Fruit fly (Drosophila melanogaster) whole organism, embryonic: ENCODE data around the gene Cys.

Source experiments
- Atf-2 ChIP-seq: fragments of 200-800 bp; sonication (Bioruptor generic); optimal IDR thresholded peaks from 2 replicates; lab custom pipeline; 2016; ENCODE audit warnings: missing biosample characterization, missing genetic modification characterization
- Bdp1 ChIP-seq: fragments of 200-800 bp; sonication (Bioruptor generic); optimal IDR thresholded peaks from 3 replicates; lab custom pipeline; 2016; ENCODE audit warnings: missing biosample characterization, missing genetic modification characterization
- CG10267 ChIP-seq: fragments of 200-800 bp; sonication (Bioruptor generic); optimal IDR thresholded peaks from 2 replicates; lab custom pipeline; 2018; ENCODE audit warnings: missing biosample characterization, mild to moderate bottlenecking, missing genetic modification characterization, moderate library complexity
- CG10543 ChIP-seq: fragments of 200-800 bp; sonication (Bioruptor generic); optimal IDR thresholded peaks from 3 replicates; lab custom pipeline; 2017; ENCODE audit warnings: missing biosample characterization, mild to moderate bottlenecking, missing genetic modification characterization, moderate library complexity
- CG10565 ChIP-seq: fragments of 200-800 bp; sonication (Bioruptor generic); optimal IDR thresholded peaks from 3 replicates; lab custom pipeline; 2016; ENCODE audit warnings: missing biosample characterization, mild to moderate bottlenecking, missing genetic modification characterization
- CG11504 ChIP-seq: fragments of 200-800 bp; sonication (Bioruptor generic); optimal IDR thresholded peaks from 3 replicates; lab custom pipeline; 2019; ENCODE audit warnings: missing biosample characterization, mild to moderate bottlenecking, missing genetic modification characterization, moderate library complexity
- CG12219 ChIP-seq: fragments of 200-800 bp; sonication (Bioruptor generic); optimal IDR thresholded peaks from 3 replicates; lab custom pipeline; 2018; ENCODE audit warnings: missing biosample characterization, mild to moderate bottlenecking, missing genetic modification characterization
- CG13123 ChIP-seq: fragments of 200-800 bp; sonication (Bioruptor generic); optimal IDR thresholded peaks from 2 replicates; lab custom pipeline; 2016; ENCODE audit warnings: missing biosample characterization, missing genetic modification characterization
- CG13775 ChIP-seq: fragments of 200-800 bp; sonication (Bioruptor generic); optimal IDR thresholded peaks from 3 replicates; lab custom pipeline; 2017; ENCODE audit warnings: missing biosample characterization, mild to moderate bottlenecking, missing genetic modification characterization
- CG13894 ChIP-seq: fragments of 200-800 bp; sonication (Bioruptor generic); optimal IDR thresholded peaks from 3 replicates; lab custom pipeline; 2018; ENCODE audit warnings: missing biosample characterization, mild to moderate bottlenecking, missing genetic modification characterization, moderate library complexity
- CG15269 ChIP-seq: fragments of 200-800 bp; sonication (Bioruptor generic); optimal IDR thresholded peaks from 2 replicates; lab custom pipeline; 2018; ENCODE audit warnings: missing biosample characterization, mild to moderate bottlenecking, missing genetic modification characterization, moderate library complexity
- CG17359 ChIP-seq: fragments of 200-800 bp; sonication (Bioruptor generic); optimal IDR thresholded peaks from 3 replicates; lab custom pipeline; 2018; ENCODE audit warnings: missing biosample characterization, mild to moderate bottlenecking, missing genetic modification characterization, moderate library complexity
- CG2678 ChIP-seq: fragments of 200-800 bp; sonication (Bioruptor generic); optimal IDR thresholded peaks from 3 replicates; lab custom pipeline; 2019; ENCODE audit warnings: missing biosample characterization, mild to moderate bottlenecking, missing genetic modification characterization, moderate library complexity
- CG32772 ChIP-seq: fragments of 200-800 bp; sonication (Bioruptor generic); IDR thresholded peaks from 2 replicates; pipeline ENCODE4 v1.3.6; 2022; ENCODE audit warnings: missing biosample characterization, missing genetic modification characterization
- CG4328 ChIP-seq: fragments of 200-800 bp; sonication (Bioruptor generic); optimal IDR thresholded peaks from 3 replicates; lab custom pipeline; 2017; ENCODE audit warnings: missing biosample characterization, missing genetic modification reagents, missing genetic modification characterization
- CG7745 ChIP-seq: fragments of 200-800 bp; sonication (Bioruptor generic); optimal IDR thresholded peaks from 2 replicates; lab custom pipeline; 2018; ENCODE audit warnings: missing biosample characterization, mild to moderate bottlenecking, missing genetic modification characterization, moderate library complexity
- CG9727 ChIP-seq: fragments of 200-800 bp; sonication (Bioruptor generic); optimal IDR thresholded peaks from 3 replicates; lab custom pipeline; 2017; ENCODE audit warnings: missing biosample characterization, mild to moderate bottlenecking, missing genetic modification characterization
- Chrac-16 ChIP-seq: fragments of 200-800 bp; sonication (Bioruptor generic); optimal IDR thresholded peaks from 3 replicates; lab custom pipeline; 2016; ENCODE audit warnings: missing biosample characterization, missing genetic modification characterization
- Dll ChIP-seq: fragments of 200-800 bp; sonication (Bioruptor generic); IDR thresholded peaks from 4 replicates; pipeline ENCODE4 v1.3.6; 2022; ENCODE audit warnings: missing biosample characterization, missing genetic modification characterization; ENCODE audit not compliant: partially characterized antibody
- Fer1 ChIP-seq: fragments of 200-800 bp; sonication (Bioruptor generic); optimal IDR thresholded peaks from 2 replicates; lab custom pipeline; 2017; ENCODE audit warnings: missing biosample characterization, mild to moderate bottlenecking, missing genetic modification characterization
- Hmx ChIP-seq: fragments of 200-800 bp; sonication (Bioruptor generic); optimal IDR thresholded peaks from 2 replicates; lab custom pipeline; 2016; ENCODE audit warnings: missing biosample characterization, missing genetic modification characterization
- Hr51 ChIP-seq, 2 experiments: fragments of 200-800 bp; sonication (Bioruptor generic); optimal IDR thresholded peaks; 2 replicates in 1 of 2; 3 replicates in 1 of 2; lab custom pipeline; 2016 to 2018; ENCODE audit warnings: missing biosample characterization in 2 of 2, missing genetic modification characterization in 2 of 2, mild to moderate bottlenecking in 1 of 2, moderate library complexity in 1 of 2
- Med ChIP-seq: fragments of 200-800 bp; sonication (Bioruptor generic); peaks from one replicate; lab custom pipeline; 2016; ENCODE audit warnings: missing biosample characterization, missing genetic modification characterization, mild to moderate bottlenecking, inconsistent platforms, moderate library complexity
- Myb ChIP-seq: fragments of 200-800 bp; sonication (Bioruptor generic); optimal IDR thresholded peaks from 2 replicates; lab custom pipeline; 2016; ENCODE audit warnings: missing biosample characterization, missing genetic modification characterization
- PHDP ChIP-seq: fragments of 200-800 bp; sonication (Bioruptor generic); optimal IDR thresholded peaks from 3 replicates; lab custom pipeline; 2018; ENCODE audit warnings: missing biosample characterization, mild to moderate bottlenecking, missing genetic modification characterization, moderate library complexity
- Scr ChIP-seq: fragments of 200-800 bp; sonication (Bioruptor generic); IDR thresholded peaks from 2 replicates; pipeline ENCODE4 v1.3.6; 2022; ENCODE audit warnings: missing biosample characterization, missing genetic modification characterization; ENCODE audit not compliant: partially characterized antibody
- Usf ChIP-seq: fragments of 200-800 bp; sonication (Bioruptor generic); optimal IDR thresholded peaks from 2 replicates; lab custom pipeline; 2017; ENCODE audit warnings: missing genotype, missing biosample characterization, missing genetic modification characterization
- ap ChIP-seq: fragments of 200-800 bp; sonication (Bioruptor generic); IDR thresholded peaks from 2 replicates; pipeline ENCODE4 v1.3.6; 2022; ENCODE audit warnings: missing biosample characterization, missing genetic modification characterization
- ara ChIP-seq: fragments of 200-800 bp; sonication (Bioruptor generic); IDR thresholded peaks from 2 replicates; pipeline ENCODE4 v1.3.6; 2022; ENCODE audit warnings: missing biosample characterization, missing genetic modification characterization
- ato ChIP-seq: fragments of 200-800 bp; sonication (Bioruptor generic); IDR thresholded peaks from 2 replicates; pipeline ENCODE4 v1.3.6; 2022; ENCODE audit warnings: missing biosample characterization, missing genetic modification characterization; ENCODE audit not compliant: partially characterized antibody
- bbx ChIP-seq: fragments of 200-800 bp; sonication (Bioruptor generic); IDR thresholded peaks from 2 replicates; pipeline ENCODE4 v1.3.6; 2022; ENCODE audit warnings: missing biosample characterization, missing genetic modification characterization; ENCODE audit not compliant: partially characterized antibody
- bigmax ChIP-seq: fragments of 200-800 bp; sonication (Bioruptor generic); optimal IDR thresholded peaks from 2 replicates; lab custom pipeline; 2018; ENCODE audit warnings: missing biosample characterization, mild to moderate bottlenecking, missing genetic modification characterization
- caup ChIP-seq: fragments of 200-800 bp; sonication (Bioruptor generic); optimal IDR thresholded peaks from 3 replicates; lab custom pipeline; 2017; ENCODE audit warnings: missing biosample characterization, mild to moderate bottlenecking, missing genetic modification characterization, moderate library complexity; ENCODE audit not compliant: severe bottlenecking
- crc ChIP-seq: fragments of 200-800 bp; sonication (Bioruptor generic); optimal IDR thresholded peaks from 2 replicates; lab custom pipeline; 2016; ENCODE audit warnings: missing biosample characterization, missing genetic modification characterization
- fu2 ChIP-seq: fragments of 200-800 bp; sonication (Bioruptor generic); optimal IDR thresholded peaks from 2 replicates; lab custom pipeline; 2016; ENCODE audit warnings: missing biosample characterization, missing genetic modification characterization
- gfzf ChIP-seq: fragments of 200-800 bp; sonication (Bioruptor generic); optimal IDR thresholded peaks from 2 replicates; lab custom pipeline; 2016; ENCODE audit warnings: missing biosample characterization, mild to moderate bottlenecking, missing genetic modification characterization, moderate library complexity
- gsb ChIP-seq: fragments of 200-800 bp; sonication (Bioruptor generic); IDR thresholded peaks from 2 replicates; pipeline ENCODE4 v1.3.6; 2022; ENCODE audit warnings: missing biosample characterization, missing genetic modification characterization
- hb ChIP-seq: fragments of 200-800 bp; sonication (Bioruptor generic); IDR thresholded peaks from 3 replicates; pipeline ENCODE4 v1.3.6; 2022; ENCODE audit warnings: missing biosample characterization, missing genetic modification characterization; ENCODE audit not compliant: partially characterized antibody
- ken ChIP-seq: fragments of 200-800 bp; sonication (Bioruptor generic); IDR thresholded peaks from 3 replicates; pipeline ENCODE4 v1.3.6; 2022; ENCODE audit warnings: missing biosample characterization, missing genetic modification characterization
- lab ChIP-seq: fragments of 200-800 bp; sonication (Bioruptor generic); optimal IDR thresholded peaks from 3 replicates; lab custom pipeline; 2017; ENCODE audit warnings: missing biosample characterization, missing genetic modification characterization, mild to moderate bottlenecking, moderate library complexity, missing genetic modification reagents
- lov ChIP-seq, 2 experiments: fragments of 200-800 bp in 1 of 2; fragments of >200 bp in 1 of 2; sonication (Bioruptor generic) in 1 of 2; IDR thresholded peaks in 1 of 2; optimal IDR thresholded peaks in 1 of 2; 2 replicates in 1 of 2; 3 replicates in 1 of 2; pipeline versions ENCODE4 v1.3.6 to Lab custom; 2017 to 2022; ENCODE audit warnings: missing biosample characterization in 1 of 2, missing genetic modification characterization in 1 of 2
- nerfin-2 ChIP-seq: fragments of 200-800 bp; sonication (Bioruptor generic); IDR thresholded peaks from 2 replicates; pipeline ENCODE4 v1.3.6; 2022; ENCODE audit warnings: missing biosample characterization, missing genetic modification characterization; ENCODE audit not compliant: partially characterized antibody
- nom ChIP-seq: fragments of 200-800 bp; sonication (Bioruptor generic); optimal IDR thresholded peaks from 2 replicates; lab custom pipeline; 2017; ENCODE audit warnings: missing biosample characterization, missing genetic modification characterization, mild to moderate bottlenecking, moderate library complexity, missing genetic modification reagents
- org-1 ChIP-seq: fragments of 200-800 bp; sonication (Bioruptor generic); optimal IDR thresholded peaks from 2 replicates; lab custom pipeline; 2017; ENCODE audit warnings: missing biosample characterization, missing genetic modification characterization
- peb ChIP-seq: fragments of 200-800 bp; sonication (Bioruptor generic); IDR thresholded peaks from 2 replicates; pipeline ENCODE4 v1.3.6; 2022; ENCODE audit warnings: missing biosample characterization, missing genetic modification characterization
- pho ChIP-seq: fragments of 200-800 bp; sonication (Bioruptor generic); optimal IDR thresholded peaks from 2 replicates; lab custom pipeline; 2016; ENCODE audit warnings: missing biosample characterization, missing genetic modification characterization
- sim ChIP-seq: fragments of 200-800 bp; sonication (Bioruptor generic); IDR thresholded peaks from 2 replicates; pipeline ENCODE4 v1.3.6; 2022; ENCODE audit warnings: missing biosample characterization, missing genetic modification characterization
- wdn ChIP-seq: fragments of 200-800 bp; sonication (Bioruptor generic); IDR thresholded peaks from 2 replicates; pipeline ENCODE4 v1.3.6; 2022; ENCODE audit warnings: missing biosample characterization, missing genetic modification characterization

Cys gene

dm6 chr3R:14568501-14569137 lies 825 bp downstream of the Cys start, which contains the start of gene CG8066 (continued):
- no peak for TF ChIP-seq lov (optimal IDR thresholded peaks at IDR 0.05; lab: Kevin White, UChicago)
- TF ChIP-seq lov (GFP tag; IDR thresholded peaks at IDR 0.05; lab: Robert Waterston, UW), result no peak
- no peak for TF ChIP-seq Med (GFP tag; lab: Kevin White, UChicago)
- TF ChIP-seq Atf-2 (GFP tag; lab: Kevin White, UChicago), result no peak
- no peak for TF ChIP-seq Hr51 (GFP tag; optimal IDR thresholded peaks at IDR 0.05; lab: Kevin White, UChicago)
- TF ChIP-seq Hmx (GFP tag; lab: Kevin White, UChicago), result no peak
- peak; percentile 37 for TF ChIP-seq CG13894 (tag; lab: Kevin White, UChicago)
- no peak for TF ChIP-seq ato (GFP tag; lab: Robert Waterston, UW)
- no peak for TF ChIP-seq sim (GFP tag; lab: Robert Waterston, UW)
- TF ChIP-seq wdn (GFP tag; lab: Robert Waterston, UW), result no peak
- peak; percentile 30 for TF ChIP-seq CG4328
- no peak for TF ChIP-seq CG2678 (tag; lab: Kevin White, UChicago)
- TF ChIP-seq CG32772 (GFP tag; lab: Robert Waterston, UW), result no peak
- TF ChIP-seq Bdp1 (GFP tag; lab: Kevin White, UChicago), result no peak
- peak; percentile 27 for TF ChIP-seq CG15269 (tag; lab: Kevin White, UChicago)
- no peak for TF ChIP-seq hb (GFP tag; lab: Robert Waterston, UW)
- TF ChIP-seq Dll (GFP tag; lab: Robert Waterston, UW), result no peak
- TF ChIP-seq nom (GFP tag; lab: Kevin White, UChicago), result no peak
- no peak for TF ChIP-seq pho (GFP tag; lab: Kevin White, UChicago)
- peak; percentile 15 for TF ChIP-seq CG17359 (tag; lab: Kevin White, UChicago)
- no peak for TF ChIP-seq gsb (GFP tag; lab: Robert Waterston, UW)
- no peak for TF ChIP-seq CG10565 (GFP tag; lab: Kevin White, UChicago)
- TF ChIP-seq Myb (GFP tag; lab: Kevin White, UChicago), result no peak
- TF ChIP-seq peb (GFP tag; lab: Robert Waterston, UW), result no peak
- no peak for TF ChIP-seq ara (GFP tag; lab: Robert Waterston, UW)
- no peak for TF ChIP-seq gfzf (GFP tag; lab: Kevin White, UChicago)
- no peak for TF ChIP-seq nerfin-2 (GFP tag; lab: Robert Waterston, UW)
- no peak for TF ChIP-seq fu2 (GFP tag; lab: Kevin White, UChicago)
- no peak for TF ChIP-seq Scr (GFP tag; lab: Robert Waterston, UW)
- no peak for TF ChIP-seq CG11504 (tag; lab: Kevin White, UChicago)
- TF ChIP-seq ken (GFP tag; lab: Robert Waterston, UW), result 0 out of 3 replicates have a peak, but pooled peaks have one; percentile 23
- no peak for TF ChIP-seq CG9727 (GFP tag; lab: Kevin White, UChicago)
- no peak for TF ChIP-seq CG10267
- no peak for TF ChIP-seq CG7745 (tag; lab: Kevin White, UChicago)
- peak; percentile 48; the same call in 1 of the 2 replicates for TF ChIP-seq bbx (GFP tag; lab: Robert Waterston, UW)
- TF ChIP-seq CG10543 (GFP tag; lab: Kevin White, UChicago), result peak; percentile 55
- peak; percentile 46 for TF ChIP-seq caup (GFP tag; lab: Kevin White, UChicago)
- no peak for TF ChIP-seq Usf
- TF ChIP-seq Fer1 (GFP tag; lab: Kevin White, UChicago), result peak; percentile 44
- TF ChIP-seq CG12219 (GFP tag; lab: Kevin White, UChicago), result no peak
- no peak for TF ChIP-seq Chrac-16
- peak; percentile 39 for TF ChIP-seq PHDP
- TF ChIP-seq org-1, result no peak
- TF ChIP-seq lab (GFP tag; lab: Kevin White, UChicago), result peak; percentile 68
- no peak for TF ChIP-seq CG13123 (GFP tag; lab: Kevin White, UChicago)
- TF ChIP-seq bigmax (GFP tag; lab: Kevin White, UChicago), result peak; percentile 39
- TF ChIP-seq CG13775, result peak; percentile 2
- no peak for TF ChIP-seq ap
- no peak for TF ChIP-seq crc (GFP tag; lab: Kevin White, UChicago)
